Fruit fly (Drosophila melanogaster) whole organism: Measurements from ENCODE around the gene GstD2.

Source experiments
- CG8478 ChIP-seq: fragments of >200 bp; optimal IDR thresholded peaks from 2 replicates; lab custom pipeline; 2018; ENCODE audit warnings: inconsistent platforms
- Dll ChIP-seq: fragments of >200 bp; optimal IDR thresholded peaks from 2 replicates; lab custom pipeline; 2017
- EcR ChIP-seq, 2 experiments: fragments of >200 bp; optimal IDR thresholded peaks; 2 replicates each; lab custom pipeline; 2017; ENCODE audit warnings: missing biosample characterization in 2 of 2, missing genetic modification characterization in 2 of 2, missing genetic modification reagents in 2 of 2
- pan ChIP-seq: fragments of >200 bp; optimal IDR thresholded peaks from 2 replicates; lab custom pipeline; 2017
- psq ChIP-seq: fragments of >200 bp; optimal IDR thresholded peaks from 2 replicates; lab custom pipeline; 2017

DNA sequence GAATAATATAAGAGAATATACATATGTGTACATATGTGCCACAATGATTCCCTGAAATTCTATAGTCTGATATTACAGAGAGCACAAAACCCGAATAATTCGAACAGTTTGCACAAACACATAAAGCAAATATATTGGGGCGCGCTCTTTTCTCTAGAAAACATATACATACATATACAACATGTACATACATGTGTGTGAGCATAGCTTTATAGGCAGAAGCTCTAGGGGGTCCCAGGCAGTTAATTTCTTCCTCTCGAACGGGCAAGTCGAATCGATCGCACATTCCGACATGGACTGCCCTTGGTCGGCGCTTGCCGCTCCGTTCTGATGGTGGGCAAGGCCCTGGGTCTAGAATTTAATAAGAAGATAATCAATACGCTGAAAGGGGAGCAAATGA lies 1.0 kb downstream of the GstD2 start, which contains the start of gene GstD3:
- TF ChIP-seq pan (lab: Kevin White, UChicago) (no peak), psq (lab: Kevin White, UChicago) (no peak), CG8478 (lab: Kevin White, UChicago) (no peak), Dll (lab: Kevin White, UChicago) (no peak), EcR (GFP tag; optimal IDR thresholded peaks at IDR 0.05; lab: Kevin White, UChicago) (no peak)
